Worm (Caenorhabditis elegans) whole organism, L4/young adult: ENCODE data around the gene chtb-2.

ENCODE experiments used
- W03F9.2 ChIP-seq: fragments of 150-350 bp; optimal IDR thresholded peaks from 2 replicates; lab custom pipeline; 2014; ENCODE audit warnings: missing biosample characterization, missing genetic modification characterization
- dao-5 ChIP-seq: sonication (generic microtip); optimal IDR thresholded peaks from 2 replicates; lab custom pipeline; 2016; ENCODE audit warnings: missing genotype, missing genetic modification characterization, moderate library complexity, missing compliant biosample characterization

DNA sequence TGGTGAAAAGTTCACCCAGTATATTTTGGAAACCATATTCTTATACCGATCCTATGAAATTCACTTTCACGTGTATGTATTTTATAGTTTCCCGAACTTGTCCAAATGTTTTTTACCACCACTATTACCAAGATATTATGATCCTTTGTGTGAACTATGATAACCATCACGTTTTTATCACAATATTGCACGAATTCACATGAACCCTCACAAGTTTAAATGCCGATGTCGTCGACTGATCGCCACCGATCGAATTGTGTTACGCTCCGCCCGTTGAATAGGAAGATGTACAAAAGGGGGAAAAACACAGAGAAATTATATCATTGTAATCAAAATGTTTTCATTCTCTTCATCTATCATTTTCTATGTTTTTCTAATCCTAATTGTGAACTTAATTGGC is 25.3 kb downstream of the chtb-2 start:
- TF ChIP-seq dao-5 (no peak), W03F9.2 (tag; lab: Kevin White, UChicago) (no peak)
